Worm (Caenorhabditis elegans) whole organism, mixed stage, embryonic: ENCODE data around the gene C50B6.3.

Experiments used
- M03D4.4 ChIP-seq: sonication (generic microtip); optimal IDR thresholded peaks from 2 replicates; lab custom pipeline; 2017; ENCODE audit warnings: mild to moderate bottlenecking, missing genetic modification characterization, missing compliant biosample characterization
- bed-3 ChIP-seq: fragments of 200-800 bp; sonication (Bioruptor generic); optimal IDR thresholded peaks from 3 replicates; lab custom pipeline; 2018; ENCODE audit warnings: mild to moderate bottlenecking, missing genetic modification characterization, moderate library complexity, missing compliant biosample characterization
- ceh-39 ChIP-seq: fragments of 150-350 bp; optimal IDR thresholded peaks from 2 replicates; lab custom pipeline; 2014; ENCODE audit warnings: missing biosample characterization, missing genetic modification characterization
- ceh-43 ChIP-seq: fragments of 200-800 bp; sonication (Bioruptor generic); optimal IDR thresholded peaks from 2 replicates; lab custom pipeline; 2018; ENCODE audit warnings: mild to moderate bottlenecking, missing genetic modification characterization, moderate library complexity, missing compliant biosample characterization
- ceh-83 ChIP-seq: fragments of 200-800 bp; sonication (Bioruptor generic); optimal IDR thresholded peaks from 2 replicates; lab custom pipeline; 2018; ENCODE audit warnings: mild to moderate bottlenecking, missing genetic modification characterization, missing compliant biosample characterization
- ces-1 ChIP-seq: fragments of 150-350 bp; optimal IDR thresholded peaks from 2 replicates; lab custom pipeline; 2014; ENCODE audit warnings: missing biosample characterization, missing genetic modification reagents, missing genetic modification characterization
- cnd-1 ChIP-seq: fragments of 200-800 bp; sonication (Bioruptor generic); optimal IDR thresholded peaks from 2 replicates; lab custom pipeline; 2018; ENCODE audit warnings: mild to moderate bottlenecking, missing genetic modification characterization, missing compliant biosample characterization
- drap-1 ChIP-seq: fragments of 200-800 bp; sonication (Bioruptor generic); optimal IDR thresholded peaks from 3 replicates; lab custom pipeline; 2018; ENCODE audit warnings: mild to moderate bottlenecking, missing genetic modification characterization, missing compliant biosample characterization
- elt-1 ChIP-seq: sonication (generic microtip); optimal IDR thresholded peaks from 2 replicates; lab custom pipeline; 2017; ENCODE audit warnings: missing genetic modification characterization, mild to moderate bottlenecking, missing compliant biosample characterization, antibody characterized with exemption, moderate library complexity, borderline replicate concordance; ENCODE audit not compliant: insufficient read depth
- elt-3 ChIP-seq: fragments of 150-350 bp; optimal IDR thresholded peaks from 2 replicates; lab custom pipeline; 2014; ENCODE audit warnings: missing biosample characterization, missing genetic modification characterization
- flh-1 ChIP-seq: fragments of 200-800 bp; sonication (Bioruptor generic); optimal IDR thresholded peaks from 2 replicates; lab custom pipeline; 2018; ENCODE audit warnings: mild to moderate bottlenecking, missing genetic modification characterization, moderate library complexity, missing compliant biosample characterization
- ham-2 ChIP-seq: fragments of 200-800 bp; sonication (Bioruptor generic); optimal IDR thresholded peaks from 2 replicates; lab custom pipeline; 2018; ENCODE audit warnings: mild to moderate bottlenecking, missing genetic modification characterization, missing compliant biosample characterization
- hlh-1 ChIP-seq: fragments of 150-350 bp; optimal IDR thresholded peaks from 2 replicates; lab custom pipeline; 2014; ENCODE audit warnings: missing biosample characterization, missing genetic modification reagents, missing genetic modification characterization
- lin-13 ChIP-seq: fragments of 150-350 bp; optimal IDR thresholded peaks from 2 replicates; lab custom pipeline; 2014; ENCODE audit warnings: missing biosample characterization, missing genetic modification characterization
- lsy-2 ChIP-seq: fragments of 150-350 bp; optimal IDR thresholded peaks from 2 replicates; lab custom pipeline; 2014; ENCODE audit warnings: missing biosample characterization, missing genetic modification characterization
- mab-5 ChIP-seq: fragments of 150-350 bp; optimal IDR thresholded peaks from 2 replicates; lab custom pipeline; 2014; ENCODE audit warnings: missing biosample characterization, missing genetic modification characterization
- mep-1 ChIP-seq: fragments of 150-350 bp; optimal IDR thresholded peaks from 2 replicates; lab custom pipeline; 2017; ENCODE audit warnings: missing biosample characterization, missing genetic modification reagents, missing genetic modification characterization, inconsistent platforms
- mls-2 ChIP-seq: sonication (generic microtip); optimal IDR thresholded peaks from 2 replicates; lab custom pipeline; 2016; ENCODE audit warnings: mild to moderate bottlenecking, missing genetic modification characterization, moderate library complexity, missing compliant biosample characterization
- nhr-2 ChIP-seq: fragments of 150-350 bp; optimal IDR thresholded peaks from 2 replicates; lab custom pipeline; 2014; ENCODE audit warnings: missing biosample characterization, missing genetic modification characterization
- nhr-237 ChIP-seq: fragments of 150-350 bp; optimal IDR thresholded peaks from 2 replicates; lab custom pipeline; 2014; ENCODE audit warnings: missing biosample characterization, missing genetic modification characterization
- pha-4 ChIP-seq: fragments of 150-350 bp; optimal IDR thresholded peaks from 2 replicates; lab custom pipeline; 2018; ENCODE audit warnings: missing biosample characterization, missing genetic modification reagents, missing genetic modification characterization
- sem-2 ChIP-seq: fragments of 200-800 bp; sonication (Bioruptor generic); optimal IDR thresholded peaks from 2 replicates; lab custom pipeline; 2018; ENCODE audit warnings: mild to moderate bottlenecking, missing genetic modification characterization, missing compliant biosample characterization
- snpc-4 ChIP-seq: fragments of 150-350 bp; optimal IDR thresholded peaks from 2 replicates; lab custom pipeline; 2014; ENCODE audit warnings: missing biosample characterization, missing genetic modification characterization
- tbx-8 ChIP-seq: fragments of 200-800 bp; sonication (Bioruptor generic); optimal IDR thresholded peaks from 2 replicates; lab custom pipeline; 2018; ENCODE audit warnings: mild to moderate bottlenecking, missing genetic modification characterization, moderate library complexity, missing compliant biosample characterization
- unc-120 ChIP-seq: sonication (generic microtip); optimal IDR thresholded peaks from 2 replicates; lab custom pipeline; 2017; ENCODE audit warnings: missing genetic modification characterization, missing compliant biosample characterization; ENCODE audit not compliant: poor library complexity, severe bottlenecking
- unc-39 ChIP-seq: fragments of 150-350 bp; optimal IDR thresholded peaks from 2 replicates; lab custom pipeline; 2014; ENCODE audit warnings: missing biosample characterization, missing genetic modification characterization
- unc-62 ChIP-seq: fragments of 150-350 bp; optimal IDR thresholded peaks from 2 replicates; lab custom pipeline; 2014; ENCODE audit warnings: missing biosample characterization, missing genetic modification reagents, missing genetic modification characterization
- zip-8 ChIP-seq: fragments of 150-350 bp; optimal IDR thresholded peaks from 2 replicates; lab custom pipeline; 2014; ENCODE audit warnings: missing biosample characterization, missing genetic modification characterization
- ztf-11 ChIP-seq: fragments of 150-350 bp; optimal IDR thresholded peaks from 2 replicates; lab custom pipeline; 2014; ENCODE audit warnings: missing biosample characterization, missing genetic modification characterization

C50B6.3 gene

ce11 chrV:13313045-13313623 is at the start of gene C50B6.3:
Gene C50B6.3, plus strand, starts transcription at chrV:13313573.
- TF ChIP-seq pha-4 (tag; lab: Kevin White, UChicago): peak; percentile 17
- peak; percentile 25 for TF ChIP-seq lin-13 (tag; lab: Kevin White, UChicago)
- TF ChIP-seq cnd-1: no peak
- TF ChIP-seq lsy-2: peak; percentile 62
- TF ChIP-seq snpc-4 (tag; lab: Kevin White, UChicago): no peak
- TF ChIP-seq mep-1 (tag; lab: Kevin White, UChicago): peak; percentile 57
- peak; percentile 31 for TF ChIP-seq ceh-39 (tag; lab: Kevin White, UChicago)
- TF ChIP-seq elt-1 (tag; lab: Kevin White, UChicago): no peak

ce11 chrV:13264245-13264644 is 49.1 kb upstream of the C50B6.3 start, which contains the start of gene zip-5:
Gene zip-5, plus strand, starts transcription at chrV:13264545.
- TF ChIP-seq nhr-2 (tag; lab: Kevin White, UChicago): no peak
- no peak for TF ChIP-seq nhr-237 (tag; lab: Kevin White, UChicago)
- no peak for TF ChIP-seq M03D4.4 (tag; lab: Kevin White, UChicago)
- no peak for TF ChIP-seq unc-62 (GFP tag; lab: Kevin White, UChicago)
- no peak for TF ChIP-seq lsy-2
- no peak for TF ChIP-seq ceh-39 (tag; lab: Kevin White, UChicago)
- TF ChIP-seq bed-3 (GFP tag; lab: Kevin White, UChicago): no peak

- TF ChIP-seq M03D4.4 (tag; lab: Kevin White, UChicago) (no peak), mls-2 (no peak), lsy-2 (no peak), tbx-8 (no peak), ceh-83 (GFP tag; lab: Kevin White, UChicago) (no peak), ces-1 (no peak), flh-1 (no peak), lin-13 (tag; lab: Kevin White, UChicago) (no peak), ham-2 (no peak), ceh-39 (tag; lab: Kevin White, UChicago) (no peak), ztf-11 (no peak), zip-8 (tag; lab: Kevin White, UChicago) (no peak), drap-1 (GFP tag; lab: Kevin White, UChicago) (no peak), unc-62 (GFP tag; lab: Kevin White, UChicago) (no peak), sem-2 (no peak), unc-120 (tag; lab: Kevin White, UChicago) (no peak), ceh-43 (GFP tag; lab: Kevin White, UChicago) (no peak), bed-3 (GFP tag; lab: Kevin White, UChicago) (no peak), mab-5 (tag; lab: Kevin White, UChicago) (no peak)
- TF ChIP-seq, all 35 proteins: peak for 0
Measured at ce11 chrV:13265628-13266027, 47.7 kb upstream of the C50B6.3 start.

- no peak for TF ChIP-seq unc-39 (tag; lab: Kevin White, UChicago)
- TF ChIP-seq elt-1 (tag; lab: Kevin White, UChicago): no peak
Measured at ce11 chrV:13266630-13267029, 46.7 kb upstream of the C50B6.3 start.

ce11 chrV:13268032-13268431 is 45.3 kb upstream of the C50B6.3 start:
- no peak for TF ChIP-seq hlh-1 (tag; lab: Kevin White, UChicago)
- TF ChIP-seq elt-3 (tag; lab: Kevin White, UChicago): no peak
- no peak for TF ChIP-seq unc-62 (GFP tag; lab: Kevin White, UChicago)
- no peak for TF ChIP-seq nhr-237 (tag; lab: Kevin White, UChicago)
- no peak for TF ChIP-seq unc-39 (tag; lab: Kevin White, UChicago)
- no peak for TF ChIP-seq ham-2

- TF ChIP-seq tbx-8 (no peak), nhr-2 (tag; lab: Kevin White, UChicago) (no peak), ceh-39 (tag; lab: Kevin White, UChicago) (no peak), lsy-2 (no peak)
Measured at ce11 chrV:13269228-13269630, 44.1 kb upstream of the C50B6.3 start.
